Fruit fly (Drosophila melanogaster) whole organism, wandering third instar larva: ENCODE data around the gene CG14269.

Experiments used
- Abd-B ChIP-seq: fragments of >200 bp; optimal IDR thresholded peaks from 2 replicates; lab custom pipeline; 2017; ENCODE audit warnings: missing biosample characterization, missing genetic modification characterization
- CG32264 ChIP-seq: fragments of 200-800 bp; sonication (Bioruptor generic); optimal IDR thresholded peaks from 2 replicates; lab custom pipeline; 2016; ENCODE audit warnings: missing biosample characterization, missing genetic modification characterization
- CG9705 ChIP-seq: fragments of 200-800 bp; sonication (Bioruptor generic); optimal IDR thresholded peaks from 2 replicates; lab custom pipeline; 2018; ENCODE audit warnings: missing biosample characterization, mild to moderate bottlenecking, missing genetic modification characterization
- CrebA ChIP-seq: fragments of 200-800 bp; sonication (Bioruptor generic); optimal IDR thresholded peaks from 2 replicates; lab custom pipeline; 2016; ENCODE audit warnings: missing biosample characterization, mild to moderate bottlenecking, missing genetic modification characterization, borderline replicate concordance
- Dfd ChIP-seq: fragments of >200 bp; optimal IDR thresholded peaks from 2 replicates; lab custom pipeline; 2017; ENCODE audit warnings: missing biosample characterization, missing genetic modification characterization
- Dif ChIP-seq: fragments of 200-275, 200-300 bp; sonication (Bioruptor generic); optimal IDR thresholded peaks from 2 replicates; lab custom pipeline; 2018; ENCODE audit warnings: missing biosample characterization, missing genetic modification characterization; ENCODE audit not compliant: partially characterized antibody
- GATAd ChIP-seq: sonication (Bioruptor generic); optimal IDR thresholded peaks from 2 replicates; lab custom pipeline; 2016; ENCODE audit warnings: missing biosample characterization, missing genetic modification characterization
- HLH106 ChIP-seq: fragments of 200-800 bp; optimal IDR thresholded peaks from 3 replicates; lab custom pipeline; 2019; ENCODE audit warnings: missing biosample characterization, mild to moderate bottlenecking, missing genetic modification characterization, moderate library complexity
- Hnf4 ChIP-seq: fragments of 200-800 bp; sonication (Bioruptor generic); optimal IDR thresholded peaks from 2 replicates; lab custom pipeline; 2016; ENCODE audit warnings: missing biosample characterization, mild to moderate bottlenecking, missing genetic modification characterization
- Hr78 ChIP-seq: fragments of >200 bp; optimal IDR thresholded peaks from 2 replicates; lab custom pipeline; 2017; ENCODE audit warnings: missing biosample characterization, missing genetic modification characterization
- Hr83 ChIP-seq: fragments of 200-300 bp; sonication (Bioruptor generic); optimal IDR thresholded peaks from 2 replicates; lab custom pipeline; 2016; ENCODE audit warnings: missing biosample characterization, mild to moderate bottlenecking, missing genetic modification characterization, moderate library complexity; ENCODE audit not compliant: poor library complexity, severe bottlenecking
- Jra ChIP-seq: sonication (Bioruptor generic); optimal IDR thresholded peaks from 2 replicates; lab custom pipeline; 2016; ENCODE audit warnings: missing biosample characterization, missing genetic modification characterization
- Mio ChIP-seq: sonication (Bioruptor generic); optimal IDR thresholded peaks from 2 replicates; lab custom pipeline; 2016; ENCODE audit warnings: missing biosample characterization, missing genetic modification characterization
- Myc ChIP-seq: fragments of >200 bp; optimal IDR thresholded peaks from 2 replicates; lab custom pipeline; 2017
- N ChIP-seq: fragments of >200 bp; optimal IDR thresholded peaks from 2 replicates; lab custom pipeline; 2018; ENCODE audit warnings: missing biosample characterization, missing external identifiers, missing genetic modification characterization
- OdsH ChIP-seq: fragments of 200-800 bp; sonication (Bioruptor generic); optimal IDR thresholded peaks from 2 replicates; lab custom pipeline; 2016; ENCODE audit warnings: missing biosample characterization, mild to moderate bottlenecking, missing genetic modification characterization
- Rel ChIP-seq, 2 experiments: fragments of 200-800 bp; sonication (Bioruptor generic) in 1 of 2; optimal IDR thresholded peaks; 2 replicates in 1 of 2; 3 replicates in 1 of 2; lab custom pipeline; 2016 to 2019; ENCODE audit warnings: mild to moderate bottlenecking in 2 of 2, missing biosample characterization in 2 of 2, missing genetic modification characterization in 2 of 2, moderate library complexity in 1 of 2
- Sp1 ChIP-seq: fragments of 200-800 bp; sonication (Bioruptor generic); optimal IDR thresholded peaks from 3 replicates; lab custom pipeline; 2019; ENCODE audit warnings: missing biosample characterization, mild to moderate bottlenecking, missing genetic modification characterization, moderate library complexity
- Vsx2 ChIP-seq: fragments of 200-300, 225-300 bp; sonication (Bioruptor generic); optimal IDR thresholded peaks from 2 replicates; lab custom pipeline; 2018; ENCODE audit warnings: missing biosample characterization, missing genetic modification characterization; ENCODE audit not compliant: partially characterized antibody
- br ChIP-seq: fragments of 200-800 bp; sonication (Bioruptor generic); optimal IDR thresholded peaks from 2 replicates; lab custom pipeline; 2016; ENCODE audit warnings: missing biosample characterization, missing genetic modification characterization
- brk ChIP-seq: fragments of 200-800 bp; sonication (Bioruptor generic); optimal IDR thresholded peaks from 2 replicates; lab custom pipeline; 2016; ENCODE audit warnings: missing biosample characterization, mild to moderate bottlenecking, missing genetic modification characterization
- dl ChIP-seq, 2 experiments: fragments of 175-275, 200-275 bp in 1 of 2; fragments of 200-275 bp in 1 of 2; sonication (Bioruptor generic); optimal IDR thresholded peaks; lab custom pipeline; 2018; ENCODE audit warnings: mild to moderate bottlenecking in 2 of 2, missing biosample characterization in 2 of 2, missing genetic modification characterization in 2 of 2, moderate library complexity in 2 of 2; ENCODE audit not compliant: partially characterized antibody in 2 of 2, insufficient read depth in 1 of 2
- dmrt93B ChIP-seq: fragments of 200-800 bp; sonication (Bioruptor generic); optimal IDR thresholded peaks from 2 replicates; lab custom pipeline; 2018; ENCODE audit warnings: missing biosample characterization, mild to moderate bottlenecking, missing genetic modification characterization
- dsf ChIP-seq: sonication (Bioruptor generic); optimal IDR thresholded peaks from 2 replicates; lab custom pipeline; 2016; ENCODE audit warnings: missing biosample characterization, missing genetic modification characterization, borderline replicate concordance
- ey ChIP-seq: fragments of 200-800 bp; sonication (Bioruptor generic); optimal IDR thresholded peaks from 2 replicates; lab custom pipeline; 2016; ENCODE audit warnings: missing biosample characterization, missing genetic modification characterization
- foxo ChIP-seq, 2 experiments: fragments of 200-800 bp; sonication (Bioruptor generic); optimal IDR thresholded peaks; 2 replicates in 1 of 2; 3 replicates in 1 of 2; lab custom pipeline; 2016 to 2017; ENCODE audit warnings: missing biosample characterization in 2 of 2, missing genetic modification characterization in 2 of 2
- fru ChIP-seq: fragments of 200-800 bp; sonication (Bioruptor generic); optimal IDR thresholded peaks from 3 replicates; lab custom pipeline; 2016; ENCODE audit warnings: missing biosample characterization, mild to moderate bottlenecking, missing genetic modification characterization
- h ChIP-seq: fragments of 200-800 bp; sonication (Bioruptor generic); optimal IDR thresholded peaks from 3 replicates; lab custom pipeline; 2016; ENCODE audit warnings: missing biosample characterization, mild to moderate bottlenecking, missing genetic modification characterization
- jim ChIP-seq: fragments of 175-275, 200-325 bp; sonication (Bioruptor generic); optimal IDR thresholded peaks from 2 replicates; lab custom pipeline; 2016; ENCODE audit warnings: missing biosample characterization, mild to moderate bottlenecking, missing genetic modification characterization
- lola ChIP-seq: fragments of >200 bp; optimal IDR thresholded peaks from 2 replicates; lab custom pipeline; 2017; ENCODE audit warnings: missing biosample characterization, missing genetic modification characterization
- pan ChIP-seq: fragments of >200 bp; optimal IDR thresholded peaks from 2 replicates; lab custom pipeline; 2017
- psq ChIP-seq: fragments of 200-800 bp; sonication (Bioruptor generic); optimal IDR thresholded peaks from 3 replicates; lab custom pipeline; 2017; ENCODE audit warnings: missing biosample characterization, mild to moderate bottlenecking, missing genetic modification characterization, moderate library complexity
- rgr ChIP-seq: fragments of 200-800 bp; sonication (Bioruptor generic); optimal IDR thresholded peaks from 3 replicates; lab custom pipeline; 2016; ENCODE audit warnings: missing biosample characterization, mild to moderate bottlenecking, missing genetic modification characterization
- sage ChIP-seq: fragments of 200-800 bp; sonication (Bioruptor generic); optimal IDR thresholded peaks from 2 replicates; lab custom pipeline; 2016; ENCODE audit warnings: missing biosample characterization, mild to moderate bottlenecking, missing genetic modification characterization
- sv ChIP-seq: fragments of 200-800 bp; sonication (Bioruptor generic); optimal IDR thresholded peaks from 3 replicates; lab custom pipeline; 2016; ENCODE audit warnings: missing biosample characterization, missing genetic modification characterization
- tai ChIP-seq: sonication (Bioruptor generic); optimal IDR thresholded peaks from 2 replicates; lab custom pipeline; 2016; ENCODE audit warnings: missing biosample characterization, missing genetic modification characterization
- usp ChIP-seq: fragments of >200 bp; optimal IDR thresholded peaks from 2 replicates; lab custom pipeline; 2017; ENCODE audit warnings: missing biosample characterization, missing genetic modification characterization
- woc ChIP-seq: sonication (Bioruptor generic); optimal IDR thresholded peaks from 2 replicates; lab custom pipeline; 2016; ENCODE audit warnings: missing biosample characterization, mild to moderate bottlenecking, missing genetic modification characterization

The CG14269 gene

dm6 chrX:3427614-3427965, 8.0 kb downstream of the CG14269 start (continued):
- no peak for TF ChIP-seq Dfd
- peak; percentile 30 to 93 for TF ChIP-seq foxo (GFP tag; optimal IDR thresholded peaks at IDR 0.05; lab: Kevin White, UChicago)
- TF ChIP-seq CG32264 (GFP tag; lab: Kevin White, UChicago): peak; percentile 81

dm6 chrX:3426803-3427613, 8.6 kb downstream of the CG14269 start:
- TF ChIP-seq Hr78 (GFP tag; lab: Kevin White, UChicago): no peak
- no peak for TF ChIP-seq Rel (GFP tag; optimal IDR thresholded peaks at IDR 0.05; lab: Kevin White, UChicago)
- TF ChIP-seq Rel (tag; optimal IDR thresholded peaks at IDR 0.05; lab: Kevin White, UChicago): peak; percentile 21
- no peak for TF ChIP-seq usp

- TF ChIP-seq pan (lab: Kevin White, UChicago) (no peak), Abd-B (GFP tag; lab: Kevin White, UChicago) (no peak), Myc (no peak), Vsx2 (GFP tag; lab: Kevin White, UChicago) (no peak), ey (GFP tag; lab: Kevin White, UChicago) (peak; percentile 48), CG32264 (GFP tag; lab: Kevin White, UChicago) (no peak), sv (GFP tag; lab: Kevin White, UChicago) (peak; percentile 37), Dfd (no peak), usp (no peak), woc (GFP tag; lab: Kevin White, UChicago) (peak; percentile 42), CG9705 (GFP tag; lab: Kevin White, UChicago) (no peak), Hr83 (no peak), brk (GFP tag; lab: Kevin White, UChicago) (no peak), Jra (no peak), Hnf4 (peak; percentile 40), dsf (GFP tag; lab: Kevin White, UChicago) (no peak), dl (GFP tag; optimal IDR thresholded peaks at IDR 0.05; lab: Kevin White, UChicago; ENCODE audit: insufficient read depth in 1 of 2, partially characterized antibody in 2 of 2) (no peak), HLH106 (tag; lab: Kevin White, UChicago) (no peak), Mio (GFP tag; lab: Kevin White, UChicago) (no peak), tai (no peak), Sp1 (GFP tag; lab: Kevin White, UChicago) (peak; percentile 12), OdsH (peak; percentile 32), CrebA (GFP tag; lab: Kevin White, UChicago) (no peak), rgr (GFP tag; lab: Kevin White, UChicago) (peak; percentile 60), Hr78 (GFP tag; lab: Kevin White, UChicago) (no peak), psq (GFP tag; lab: Kevin White, UChicago) (peak; percentile 33), GATAd (GFP tag; lab: Kevin White, UChicago) (no peak), Dif (no peak), fru (GFP tag; lab: Kevin White, UChicago) (peak; percentile 47), lola (GFP tag; lab: Kevin White, UChicago) (no peak), N (GFP tag; lab: Kevin White, UChicago) (no peak), sage (GFP tag; lab: Kevin White, UChicago) (peak; percentile 14), h (GFP tag; lab: Kevin White, UChicago) (peak; percentile 65), jim (GFP tag; lab: Kevin White, UChicago) (no peak), br (GFP tag; lab: Kevin White, UChicago) (peak; percentile 51), dmrt93B (GFP tag; lab: Kevin White, UChicago) (no peak), Rel (GFP tag; optimal IDR thresholded peaks at IDR 0.05; lab: Kevin White, UChicago) (no peak), Rel (tag; optimal IDR thresholded peaks at IDR 0.05; lab: Kevin White, UChicago) (no peak), foxo (GFP tag; optimal IDR thresholded peaks at IDR 0.05; lab: Kevin White, UChicago) (peak in 1 of 2 experiments; percentile 55)
- TF ChIP-seq, all 38 proteins: peak for 13
Observed at dm6 chrX:3424963-3425362, 10.6 kb downstream of the CG14269 start.
